Worm (Caenorhabditis elegans) whole organism, young adult: ENCODE data around the gene T08B1.1.

Source experiments
- D2030.7 ChIP-seq: fragments of 200-800 bp; sonication (Bioruptor generic); IDR thresholded peaks from 2 replicates; pipeline ENCODE4 v1.3.6; 2022; ENCODE audit warnings: missing genetic modification reagents, missing genetic modification characterization, missing compliant biosample characterization
- F57A8.1 ChIP-seq: fragments of 200-800 bp; sonication (Bioruptor generic); optimal IDR thresholded peaks from 2 replicates; lab custom pipeline; 2018; ENCODE audit warnings: mild to moderate bottlenecking, missing genetic modification characterization, moderate library complexity, missing compliant biosample characterization
- K12H6.12 ChIP-seq: fragments of 200-800 bp; sonication (Bioruptor generic); optimal IDR thresholded peaks from 2 replicates; lab custom pipeline; 2018; ENCODE audit warnings: mild to moderate bottlenecking, missing genetic modification characterization, missing compliant biosample characterization
- Y53F4B.3 ChIP-seq: fragments of 200-800 bp; sonication (Bioruptor generic); IDR thresholded peaks from 2 replicates; pipeline ENCODE4 v1.3.6; 2022; ENCODE audit warnings: missing genetic modification reagents, missing genetic modification characterization, missing compliant biosample characterization
- Y95B8A.8 ChIP-seq: fragments of 200-800 bp; sonication (Bioruptor generic); IDR thresholded peaks from 2 replicates; pipeline ENCODE4 v1.3.6; 2022; ENCODE audit warnings: missing genetic modification reagents, missing genetic modification characterization, missing compliant biosample characterization
- ama-1 ChIP-seq, 3 experiments: fragments of 150-350 bp in 1 of 3; sonication (generic microtip) in 2 of 3; optimal IDR thresholded peaks; 2 replicates each; lab custom pipeline; 2014 to 2018; ENCODE audit warnings: missing biosample characterization in 2 of 3, missing genetic modification characterization in 2 of 3, missing genetic modification reagents in 2 of 3
- aptf-2 ChIP-seq: fragments of 200-800 bp; sonication (Bioruptor generic); conservative IDR thresholded peaks from 2 replicates; pipeline ENCODE4 v1.3.6; 2022; ENCODE audit warnings: missing genetic modification reagents, missing genetic modification characterization, missing compliant biosample characterization
- ccch-3 ChIP-seq: fragments of 200-800 bp; sonication (Bioruptor generic); optimal IDR thresholded peaks from 2 replicates; lab custom pipeline; 2018; ENCODE audit warnings: mild to moderate bottlenecking, missing genetic modification characterization, missing compliant biosample characterization
- ceh-27 ChIP-seq: fragments of 200-800 bp; sonication (Bioruptor generic); optimal IDR thresholded peaks from 2 replicates; lab custom pipeline; 2018; ENCODE audit warnings: mild to moderate bottlenecking, missing genetic modification characterization, moderate library complexity, missing compliant biosample characterization
- ceh-40 ChIP-seq: fragments of 200-800 bp; sonication (Bioruptor generic); IDR thresholded peaks from 2 replicates; pipeline ENCODE4 v1.3.6; 2022; ENCODE audit warnings: missing genetic modification characterization, missing compliant biosample characterization
- dox-1 ChIP-seq: fragments of 200-800 bp; sonication (Bioruptor generic); IDR thresholded peaks from 2 replicates; pipeline ENCODE4 v1.3.6; 2022; ENCODE audit warnings: missing genetic modification reagents, missing genetic modification characterization, missing compliant biosample characterization
- dpff-1 ChIP-seq: sonication (generic microtip); optimal IDR thresholded peaks from 2 replicates; lab custom pipeline; 2017; ENCODE audit warnings: mild to moderate bottlenecking, missing genetic modification characterization, missing compliant biosample characterization
- efl-1 ChIP-seq: fragments of 150-350 bp; optimal IDR thresholded peaks from 2 replicates; lab custom pipeline; 2014; ENCODE audit warnings: missing biosample characterization, missing genetic modification reagents, missing genetic modification characterization
- ekl-4 ChIP-seq: fragments of 200-800 bp; sonication (Bioruptor generic); IDR thresholded peaks from 2 replicates; pipeline ENCODE4 v1.3.6; 2022; ENCODE audit warnings: missing genetic modification reagents, missing genetic modification characterization, missing compliant biosample characterization
- him-1 ChIP-seq: sonication (generic microtip); optimal IDR thresholded peaks from 2 replicates; lab custom pipeline; 2016; ENCODE audit warnings: missing genotype, missing genetic modification reagents, missing genetic modification characterization, missing compliant biosample characterization
- hrde-1 ChIP-seq: sonication (generic microtip); optimal IDR thresholded peaks from 2 replicates; lab custom pipeline; 2016; ENCODE audit warnings: missing genetic modification characterization, mild to moderate bottlenecking, missing compliant biosample characterization, moderate library complexity, missing genotype, missing genetic modification reagents, borderline replicate concordance
- lin-54 ChIP-seq: fragments of 200-800 bp; sonication (Bioruptor generic); optimal IDR thresholded peaks from 2 replicates; lab custom pipeline; 2018; ENCODE audit warnings: mild to moderate bottlenecking, missing genetic modification characterization, missing compliant biosample characterization
- mcd-1 ChIP-seq: fragments of 200-800 bp; sonication (Bioruptor generic); IDR thresholded peaks from 2 replicates; pipeline ENCODE4 v1.3.6; 2022; ENCODE audit warnings: missing genetic modification reagents, missing genetic modification characterization, missing compliant biosample characterization
- nhr-179 ChIP-seq: sonication (generic microtip); optimal IDR thresholded peaks from 2 replicates; lab custom pipeline; 2016; ENCODE audit warnings: mild to moderate bottlenecking, missing genetic modification characterization, missing compliant biosample characterization
- nhr-27 ChIP-seq: fragments of 200-800 bp; sonication (Bioruptor generic); optimal IDR thresholded peaks from 2 replicates; lab custom pipeline; 2018; ENCODE audit warnings: mild to moderate bottlenecking, missing genetic modification characterization, moderate library complexity, missing compliant biosample characterization
- nhr-90 ChIP-seq: sonication (generic microtip); optimal IDR thresholded peaks from 2 replicates; lab custom pipeline; 2016; ENCODE audit warnings: missing genotype, mild to moderate bottlenecking, missing genetic modification characterization, missing compliant biosample characterization
- rcor-1 ChIP-seq: fragments of 200-800 bp; sonication (Bioruptor generic); IDR thresholded peaks from 2 replicates; pipeline ENCODE4 v1.3.6; 2022; ENCODE audit warnings: missing genetic modification reagents, missing genetic modification characterization, missing compliant biosample characterization
- snpc-4 ChIP-seq, 5 experiments: fragments of 150-350 bp in 1 of 5; sonication (generic microtip) in 4 of 5; optimal IDR thresholded peaks; 2 replicates each; lab custom pipeline; 2014 to 2018; ENCODE audit warnings: missing genetic modification characterization in 5 of 5, missing biosample characterization in 3 of 5, antibody characterized with exemption in 2 of 5, mild to moderate bottlenecking in 2 of 5, missing compliant biosample characterization in 2 of 5, missing genotype in 2 of 5, moderate library complexity in 2 of 5, missing genetic modification reagents in 1 of 5
- tlf-1 ChIP-seq: fragments of 200-800 bp; sonication (Bioruptor generic); optimal IDR thresholded peaks from 2 replicates; lab custom pipeline; 2018; ENCODE audit warnings: mild to moderate bottlenecking, missing genetic modification characterization, missing compliant biosample characterization
- unc-62 ChIP-seq: fragments of 150-350 bp; optimal IDR thresholded peaks from 2 replicates; lab custom pipeline; 2014; ENCODE audit warnings: missing biosample characterization, missing genetic modification reagents, missing genetic modification characterization
- xnd-1 ChIP-seq: sonication (generic microtip); optimal IDR thresholded peaks from 2 replicates; lab custom pipeline; 2016; ENCODE audit warnings: missing genotype, missing genetic modification reagents, missing genetic modification characterization, missing compliant biosample characterization
- zfh-2 ChIP-seq: fragments of 200-800 bp; sonication (Bioruptor generic); conservative IDR thresholded peaks from 2 replicates; pipeline ENCODE4 v1.3.6; 2022; ENCODE audit warnings: missing genetic modification reagents, missing genetic modification characterization, missing compliant biosample characterization
- ztf-26 ChIP-seq: sonication (generic microtip); optimal IDR thresholded peaks from 2 replicates; lab custom pipeline; 2017; ENCODE audit warnings: missing genetic modification characterization, missing compliant biosample characterization
- ztf-28 ChIP-seq: fragments of 200-800 bp; sonication (Bioruptor generic); IDR thresholded peaks from 2 replicates; pipeline ENCODE4 v1.3.6; 2022; ENCODE audit warnings: missing genetic modification reagents, missing genetic modification characterization, missing compliant biosample characterization

T08B1.1 gene

ce11 chrV:1943465-1943864 lies 43.4 kb downstream of the T08B1.1 start (continued):
- TF ChIP-seq dpff-1: no peak
- peak; percentile 23 for TF ChIP-seq F57A8.1 (GFP tag; lab: Kevin White, UChicago)
- TF ChIP-seq zfh-2 (GFP tag; lab: Robert Waterston, UW): peak; percentile 86
- peak; percentile 25; the same call in 1 of the 2 replicates for TF ChIP-seq mcd-1 (GFP tag; lab: Robert Waterston, UW)

DNA sequence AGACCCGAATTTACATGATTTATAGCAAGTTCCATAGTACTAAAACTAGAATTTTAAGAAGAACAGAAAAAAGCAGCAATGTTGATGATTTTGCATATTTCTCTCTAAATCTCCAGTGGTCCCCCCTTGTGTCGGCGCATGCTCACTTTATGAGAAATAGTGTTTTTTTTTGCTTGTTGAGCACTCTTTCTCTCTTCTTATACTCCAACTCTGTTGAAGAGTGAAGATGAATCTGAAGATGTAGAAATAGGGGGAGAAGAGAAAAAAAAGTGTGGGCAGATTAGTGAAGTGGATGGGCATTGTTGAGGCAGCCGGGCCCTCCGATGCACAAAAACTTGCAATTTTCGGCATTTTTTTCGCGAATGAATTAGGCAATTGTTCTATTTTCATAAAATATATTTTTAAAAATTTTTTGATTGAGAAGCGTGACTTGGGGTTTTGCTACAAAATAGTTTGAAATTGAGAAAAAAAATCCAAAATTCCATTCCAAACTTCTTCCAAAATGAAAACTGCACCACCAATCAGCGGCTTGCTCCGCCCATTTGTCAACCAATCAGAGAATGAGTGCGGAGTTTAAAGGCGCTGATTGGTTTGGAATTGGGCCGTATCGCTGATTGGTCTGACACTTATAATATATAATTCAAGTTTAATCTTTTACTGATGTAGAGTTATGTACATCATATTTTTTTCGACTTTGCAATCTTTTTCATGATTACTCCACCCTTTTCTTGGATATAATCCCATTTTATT lies 46.2 kb downstream of the T08B1.1 start:
- no peak for TF ChIP-seq aptf-2 (GFP tag; lab: Robert Waterston, UW)
- TF ChIP-seq ceh-27 (GFP tag; lab: Kevin White, UChicago): peak; percentile 12
- TF ChIP-seq, all 124 proteins: peak for 1

DNA sequence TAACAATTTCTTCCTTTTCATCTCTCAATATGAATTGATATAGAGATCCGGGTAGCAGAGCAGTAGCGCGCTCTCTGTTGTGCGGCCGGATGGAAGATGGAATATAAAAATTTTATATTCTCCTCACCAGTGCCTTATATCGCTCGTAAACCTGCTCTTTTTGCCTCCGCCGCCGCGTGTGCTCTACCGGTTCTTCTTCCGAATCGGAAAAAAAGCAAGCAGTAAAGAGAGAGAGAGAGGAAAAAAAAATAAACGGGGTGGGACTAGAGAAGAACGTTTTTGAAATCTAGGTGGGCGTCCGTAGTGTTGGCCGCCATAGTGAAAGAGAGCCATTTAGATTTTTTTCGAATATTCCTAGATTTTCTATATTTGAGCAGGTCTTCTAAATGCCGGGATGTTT lies 48.9 kb downstream of the T08B1.1 start, which contains the start of gene glb-25:
Gene glb-25, plus strand, starts transcription at position 301 of the 400 bp plus-strand sequence.
- TF ChIP-seq unc-62 (no peak), ztf-28 (GFP tag; lab: Robert Waterston, UW) (no peak), K12H6.12 (no peak), him-1 (tag; lab: Kevin White, UChicago) (no peak), snpc-4 (GFP tag; optimal IDR thresholded peaks at IDR 0.05; lab: Kevin White, UChicago) (no peak), snpc-4 (tag; optimal IDR thresholded peaks at IDR 0.05; lab: Kevin White, UChicago) (no peak), Y95B8A.8 (no peak), nhr-90 (no peak), ekl-4 (GFP tag; lab: Robert Waterston, UW) (no peak), tlf-1 (GFP tag; lab: Kevin White, UChicago) (no peak), efl-1 (no peak), xnd-1 (no peak), ccch-3 (no peak)

DNA sequence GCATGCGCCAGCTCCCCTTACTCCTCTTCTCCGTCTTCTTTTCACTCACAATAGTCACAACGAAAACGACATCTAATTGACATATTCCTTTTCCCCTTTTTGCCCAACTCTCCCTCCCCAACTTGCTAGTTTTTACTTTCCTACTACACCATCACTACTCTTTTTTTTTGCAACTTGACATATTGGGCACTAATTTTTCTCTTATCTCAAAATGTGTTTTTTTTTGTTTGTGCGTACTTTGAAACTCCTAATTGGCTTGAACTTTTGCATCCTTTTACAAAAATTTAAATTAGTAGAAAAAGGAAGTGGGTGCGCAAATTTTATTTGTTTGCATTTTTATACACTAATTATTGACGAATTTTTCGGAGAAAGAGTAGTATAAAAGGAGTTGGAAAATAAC lies 51.4 kb downstream of the T08B1.1 start:
- TF ChIP-seq Y53F4B.3 (no peak), ceh-40 (GFP tag; lab: Robert Waterston, UW) (no peak), lin-54 (no peak), dpff-1 (no peak), hrde-1 (tag; lab: Kevin White, UChicago) (no peak), dox-1 (GFP tag; lab: Robert Waterston, UW) (no peak), D2030.7 (GFP tag; lab: Robert Waterston, UW) (no peak), ztf-26 (tag; lab: Kevin White, UChicago) (no peak), nhr-27 (tag; lab: Kevin White, UChicago) (no peak), ama-1 (optimal IDR thresholded peaks at IDR 0.05; lab: Kevin White, UChicago) (no peak), ama-1 (GFP tag; optimal IDR thresholded peaks at IDR 0.05; lab: Kevin White, UChicago) (no peak), mcd-1 (GFP tag; lab: Robert Waterston, UW) (no peak), rcor-1 (GFP tag; lab: Robert Waterston, UW) (no peak), nhr-179 (tag; lab: Kevin White, UChicago) (no peak), ccch-3 (no peak)
